Fruit fly (Drosophila melanogaster): ENCODE data around the gene CG42521.

dm6 chr3L:10659993-10660743 lies 36.8 kb upstream of the CG42521 start:
- TF ChIP-seq CG8119 (GFP tag; IDR thresholded peaks at IDR 0.05) (no peak), CG15336 (GFP tag; IDR thresholded peaks at IDR 0.05) (no peak), achi (GFP tag; optimal IDR thresholded peaks at IDR 0.05) (no peak), Hr4 (GFP tag; optimal IDR thresholded peaks at IDR 0.05) (no peak)
